Worm (Caenorhabditis elegans): ENCODE results near the gene nstp-8.

nstp-8 gene

DNA sequence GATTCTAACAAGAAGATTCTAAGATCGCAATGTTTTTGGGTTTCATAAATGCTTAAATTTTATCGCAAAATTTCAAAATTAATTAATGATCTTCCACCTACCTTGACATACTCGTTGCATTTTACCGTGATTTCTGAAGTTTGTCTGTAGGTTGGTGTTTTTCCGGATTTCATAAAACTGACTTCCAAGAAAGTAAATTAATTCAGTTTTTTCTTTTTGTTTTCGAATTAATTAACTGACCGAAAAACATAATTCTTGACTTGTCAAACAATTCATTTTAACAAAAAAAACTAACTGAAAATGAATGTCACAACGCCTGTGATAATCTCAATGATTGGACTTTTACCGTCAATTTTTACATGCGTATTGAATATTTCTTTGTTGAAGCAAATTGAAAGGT lies 33.7 kb upstream of the nstp-8 start, which contains the start of gene srbc-16:
Gene srbc-16, plus strand, starts transcription at position 301 of the 400 bp plus-strand sequence.
- TF ChIP-seq ama-1 (optimal IDR thresholded peaks at IDR 0.05) (no peak), ama-1 (GFP tag; optimal IDR thresholded peaks at IDR 0.05) (no peak), zfh-2 (GFP tag; conservative IDR thresholded peaks at IDR 0.05) (no peak)

DNA sequence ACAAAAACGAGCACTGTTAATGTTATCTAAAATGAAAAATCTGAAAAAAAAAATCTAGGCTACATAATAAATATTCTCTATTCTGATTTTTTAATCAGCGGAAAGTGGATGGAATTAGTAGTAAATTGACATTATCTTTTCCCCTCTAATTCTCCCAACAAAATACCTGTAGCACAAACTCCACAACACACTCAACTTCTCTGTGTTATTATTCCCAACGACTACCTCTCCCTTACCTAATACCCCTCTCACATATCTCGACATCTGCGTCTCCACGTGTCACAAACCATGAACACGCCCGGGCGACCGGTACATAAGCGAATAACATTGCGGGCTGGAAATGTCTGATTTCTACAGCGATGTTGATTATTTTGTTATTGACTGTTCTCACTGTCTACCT lies 32.3 kb upstream of the nstp-8 start, which contains the start of gene cyp-33C2:
Gene cyp-33C2, plus strand, starts transcription at position 327 of the 400 bp plus-strand sequence.
- no peak for TF ChIP-seq F55B11.4 (tag; optimal IDR thresholded peaks at IDR 0.05; ENCODE audit: borderline replicate concordance, insufficient read depth)
- peak; percentile 28; the same call in 1 of the 2 replicates for TF ChIP-seq let-526 (GFP tag; IDR thresholded peaks at IDR 0.05)
- TF ChIP-seq nhr-80 (tag; optimal IDR thresholded peaks at IDR 0.05) = peak; percentile 51
- no peak for TF ChIP-seq hmg-1.2 (GFP tag; IDR thresholded peaks at IDR 0.05)
- TF ChIP-seq chd-7 (tag; optimal IDR thresholded peaks at IDR 0.05) = no peak
- no peak for TF ChIP-seq tbp1 (GFP tag; optimal IDR thresholded peaks at IDR 0.05)
- no peak for TF ChIP-seq zim-3 (tag; optimal IDR thresholded peaks at IDR 0.05)

DNA sequence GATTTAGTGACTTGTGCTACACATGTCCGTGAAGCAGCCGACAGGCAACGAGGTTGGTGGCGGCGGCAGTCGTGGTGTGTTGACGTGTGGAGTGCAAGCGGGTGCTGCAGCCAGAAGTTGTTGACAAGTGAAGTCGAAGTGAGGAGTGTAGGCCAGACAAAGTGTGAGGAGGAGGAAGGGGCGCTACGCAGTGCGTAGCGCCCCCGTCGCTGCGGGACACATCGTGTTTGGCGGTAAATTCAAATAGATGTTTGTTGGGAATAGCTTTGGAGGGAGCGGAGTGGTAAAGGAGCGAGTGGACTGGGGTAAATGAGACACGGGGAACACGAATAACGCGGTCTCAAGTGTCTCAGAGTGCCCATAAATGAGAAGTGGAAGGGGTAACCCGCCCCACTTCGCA lies 30.0 kb upstream of the nstp-8 start:
- TF ChIP-seq xnd-1 (tag; optimal IDR thresholded peaks at IDR 0.05) = no peak
- no peak for TF ChIP-seq ztf-28 (GFP tag; IDR thresholded peaks at IDR 0.05)
- TF ChIP-seq rcor-1 (GFP tag; IDR thresholded peaks at IDR 0.05) = no peak
- 0 out of 2 replicates have a peak, but pooled peaks have one; percentile 44 for TF ChIP-seq zfh-2 (GFP tag; conservative IDR thresholded peaks at IDR 0.05)
- TF ChIP-seq ztf-26 (tag; optimal IDR thresholded peaks at IDR 0.05) = no peak
- TF ChIP-seq Y79H2A.3 (GFP tag; conservative IDR thresholded peaks at IDR 0.05) = no peak
- TF ChIP-seq attf-3 (GFP tag; conservative IDR thresholded peaks at IDR 0.05) = no peak
- no peak for TF ChIP-seq C06A6.2 (GFP tag; conservative IDR thresholded peaks at IDR 0.05)
- no peak for TF ChIP-seq ztf-18 (tag; optimal IDR thresholded peaks at IDR 0.05)
- 0 out of 2 replicates have a peak, but pooled peaks have one; percentile 47 for TF ChIP-seq F37B4.10 (GFP tag; IDR thresholded peaks at IDR 0.05)
- no peak for TF ChIP-seq sptf-2 (GFP tag; optimal IDR thresholded peaks at IDR 0.05)
- no peak for TF ChIP-seq ceh-91 (GFP tag; IDR thresholded peaks at IDR 0.05)

DNA sequence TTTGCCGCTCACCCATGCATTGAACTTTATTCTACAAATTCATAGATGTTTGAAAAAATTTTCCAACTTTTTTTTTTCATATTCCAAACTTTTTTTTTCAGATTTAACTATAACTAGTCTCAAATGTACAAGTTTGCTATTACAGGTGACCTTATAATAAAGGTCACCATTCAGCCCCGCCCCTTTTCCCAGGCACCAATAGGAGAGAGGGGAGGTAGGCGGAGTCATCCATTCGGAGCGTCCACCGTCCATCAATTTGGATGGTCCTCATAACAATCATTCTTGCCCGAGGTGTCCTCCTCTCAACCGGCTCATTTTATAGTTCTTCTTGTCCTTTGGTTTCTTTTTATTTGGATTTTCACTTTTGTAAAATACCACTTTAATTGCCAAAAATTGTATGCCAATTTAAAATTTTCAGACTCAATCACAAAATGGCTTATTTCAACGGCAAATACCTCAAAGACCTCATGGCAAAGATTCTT lies 27.5 kb upstream of the nstp-8 start, which contains the start of gene Y5H2B.3:
Gene Y5H2B.3, plus strand, starts transcription at position 432 of the 482 bp plus-strand sequence.
- TF ChIP-seq ama-1 (optimal IDR thresholded peaks at IDR 0.05) (no peak), ama-1 (GFP tag; optimal IDR thresholded peaks at IDR 0.05) (no peak), B0261.1 (tag; optimal IDR thresholded peaks at IDR 0.05) (no peak), bed-1 (GFP tag; IDR thresholded peaks at IDR 0.05) (no peak), ztf-6 (GFP tag; IDR thresholded peaks at IDR 0.05) (no peak), F22D6.2 (tag; optimal IDR thresholded peaks at IDR 0.05) (no peak), snpc-3.4 (tag; optimal IDR thresholded peaks at IDR 0.05) (no peak), F57C9.4 (tag; optimal IDR thresholded peaks at IDR 0.05) (no peak), Y79H2A.3 (GFP tag; conservative IDR thresholded peaks at IDR 0.05) (no peak), aptf-3 (GFP tag; IDR thresholded peaks at IDR 0.05) (no peak), dox-1 (GFP tag; IDR thresholded peaks at IDR 0.05) (no peak), tlf-1 (GFP tag; optimal IDR thresholded peaks at IDR 0.05) (no peak), fkh-3 (tag; optimal IDR thresholded peaks at IDR 0.05) (no peak), nfya-2 (GFP tag; IDR thresholded peaks at IDR 0.05) (no peak)

DNA sequence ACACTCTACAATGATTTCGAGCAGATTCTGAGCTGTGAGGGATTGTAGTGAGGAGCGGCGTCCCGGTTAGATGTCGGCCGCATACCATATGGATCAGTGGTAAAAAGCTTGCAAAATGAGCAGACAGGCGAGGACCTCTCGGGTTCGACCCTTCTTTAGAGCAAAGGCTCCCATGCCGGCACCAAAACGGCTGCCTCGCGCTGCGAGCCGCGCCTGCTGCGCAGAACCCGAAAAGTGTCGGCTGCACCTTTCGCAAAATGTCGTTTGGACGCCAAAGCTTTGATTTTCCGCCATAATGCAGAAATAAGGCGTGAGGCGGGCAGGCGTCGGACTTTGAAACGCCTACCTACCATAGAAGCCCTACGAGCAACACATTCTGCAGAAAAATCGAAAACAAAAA lies 25.1 kb upstream of the nstp-8 start:
- TF ChIP-seq lin-35 (GFP tag; optimal IDR thresholded peaks at IDR 0.05) (no peak), D2030.7 (GFP tag; IDR thresholded peaks at IDR 0.05) (no peak), F10E7.11 (tag; optimal IDR thresholded peaks at IDR 0.05) (no peak), F33H1.4 (GFP tag; IDR thresholded peaks at IDR 0.05) (no peak), nhr-90 (tag; optimal IDR thresholded peaks at IDR 0.05) (no peak), egrh-3 (GFP tag; IDR thresholded peaks at IDR 0.05) (peak; percentile 55; the same call in 1 of the 2 replicates), lsy-27 (tag; optimal IDR thresholded peaks at IDR 0.05; ENCODE audit: borderline replicate concordance, insufficient read depth) (no peak), nfya-1 (tag; optimal IDR thresholded peaks at IDR 0.05; ENCODE audit: borderline replicate concordance, insufficient read depth) (no peak), hlh-26 (GFP tag; conservative IDR thresholded peaks at IDR 0.05) (no peak), dox-1 (GFP tag; IDR thresholded peaks at IDR 0.05) (no peak), zfh-2 (GFP tag; conservative IDR thresholded peaks at IDR 0.05) (peak; percentile 94), F52B5.7 (tag; optimal IDR thresholded peaks at IDR 0.05) (no peak), bed-1 (GFP tag; IDR thresholded peaks at IDR 0.05) (no peak), let-526 (GFP tag; IDR thresholded peaks at IDR 0.05) (no peak), Y53F4B.3 (GFP tag; IDR thresholded peaks at IDR 0.05) (no peak)
